Fruit fly (Drosophila melanogaster): ENCODE results near the gene CG31294.

- TF ChIP-seq usp (GFP tag; optimal IDR thresholded peaks at IDR 0.05), result no peak
- no peak for TF ChIP-seq psq (optimal IDR thresholded peaks at IDR 0.05)
- no peak for TF ChIP-seq pan (optimal IDR thresholded peaks at IDR 0.05)
- TF ChIP-seq CG8478 (optimal IDR thresholded peaks at IDR 0.05), result no peak
- TF ChIP-seq EcR (GFP tag; optimal IDR thresholded peaks at IDR 0.05), result no peak
- no peak for TF ChIP-seq Dll (optimal IDR thresholded peaks at IDR 0.05)
These were observed 35.7 kb downstream of the CG31294 start for dm6 chr3R:15680666-15681065.

Measured in whole organism.